Fruit fly (Drosophila melanogaster): ENCODE measurements around the gene Dyro.

DNA sequence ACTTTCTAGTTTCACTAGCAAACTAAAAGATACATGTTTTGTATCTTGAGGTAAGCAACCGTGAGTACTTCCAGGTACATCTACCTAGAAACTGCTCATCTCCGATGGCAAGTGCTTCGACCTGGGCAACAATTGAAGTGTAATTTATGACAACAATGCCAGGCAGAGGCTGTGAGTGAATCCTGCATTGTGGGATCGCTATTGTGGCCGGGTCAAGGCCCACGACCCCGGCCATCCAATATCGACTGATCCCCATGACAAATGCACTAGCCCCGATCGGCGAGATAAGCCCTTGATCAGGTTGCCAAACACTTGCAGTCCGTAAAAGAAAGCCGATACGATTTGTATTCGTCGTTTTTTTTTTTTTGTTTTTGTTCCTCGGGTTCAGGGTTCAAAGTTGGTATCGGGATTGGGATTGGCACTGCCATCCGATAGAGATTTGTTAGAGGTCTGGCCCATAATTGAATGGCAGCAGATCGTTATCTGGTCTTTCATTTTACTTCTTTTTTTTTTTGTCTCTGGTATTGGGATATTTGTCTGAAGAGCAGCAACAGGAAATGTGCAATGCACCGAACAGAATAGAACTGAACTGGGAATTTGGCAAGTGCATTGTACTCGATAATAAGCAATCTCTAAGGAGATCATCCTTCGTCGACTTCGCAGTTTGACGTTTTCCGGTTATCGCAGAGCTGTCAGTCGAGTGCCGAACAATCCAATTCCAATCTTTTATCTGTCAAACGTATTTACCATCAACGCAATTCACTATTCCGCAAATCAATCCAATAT, 49.0 kb upstream of the Dyro start:
- TF ChIP-seq CG8478 (optimal IDR thresholded peaks at IDR 0.05) (no peak), CTCF (optimal IDR thresholded peaks at IDR 0.05) (no peak)

All from S2 (cell line).